Fruit fly (Drosophila melanogaster): ENCODE data around the gene BthD.

dm6 chrX:13616417-13617050 is 4.6 kb downstream of the BthD start, which contains the start of the genes tth and Tango2:
- no peak for TF ChIP-seq ttk (optimal IDR thresholded peaks at IDR 0.05)
- TF ChIP-seq h (optimal IDR thresholded peaks at IDR 0.05): no peak
- no peak for TF ChIP-seq insv (optimal IDR thresholded peaks at IDR 0.05)
